Fruit fly (Drosophila melanogaster): Measurements from ENCODE around the gene Alr.

DNA sequence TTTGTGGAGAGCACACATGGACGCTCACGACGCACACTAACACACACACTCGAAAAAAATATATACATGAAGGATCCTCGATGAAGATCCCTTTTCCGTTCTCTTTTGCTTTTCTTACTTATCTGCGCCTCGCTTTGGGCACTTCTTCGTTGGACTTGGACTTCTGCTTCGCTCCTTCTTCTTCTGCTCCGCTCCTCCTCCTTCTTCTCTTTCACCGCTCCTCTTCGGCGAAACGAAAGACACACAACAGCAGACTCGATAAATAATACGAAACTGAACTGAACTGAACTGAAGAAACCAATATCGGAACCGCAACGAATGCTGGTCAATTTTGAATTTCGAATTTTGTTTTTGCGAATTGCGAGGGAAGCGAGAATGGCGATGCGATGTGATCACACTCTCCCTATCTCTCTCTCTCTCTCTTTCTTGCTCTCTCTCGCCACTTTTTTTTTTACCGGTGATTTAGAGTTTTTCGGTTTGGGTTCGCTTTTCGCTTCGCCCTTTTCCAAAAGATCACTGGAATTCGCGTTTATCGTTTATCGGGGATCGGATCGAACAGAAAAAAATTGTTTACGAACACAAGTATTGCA lies 34.7 kb downstream of the Alr start:
- TF ChIP-seq mld (GFP tag; IDR thresholded peaks at IDR 0.05; ENCODE audit: partially characterized antibody), result no peak
- no peak for TF ChIP-seq Nf-YA (GFP tag; IDR thresholded peaks at IDR 0.05)
- no peak for TF ChIP-seq seq (GFP tag; IDR thresholded peaks at IDR 0.05)
